Worm (Caenorhabditis elegans) whole organism, young adult: ENCODE data around the gene ubq-1.

Experiments used
- B0019.2 ChIP-seq: fragments of 200-800 bp; sonication (Bioruptor generic); conservative IDR thresholded peaks from 2 replicates; pipeline ENCODE4 v1.3.6; 2022; ENCODE audit warnings: missing genetic modification reagents, missing genetic modification characterization, missing compliant biosample characterization
- B0261.1 ChIP-seq: sonication (generic microtip); optimal IDR thresholded peaks from 2 replicates; lab custom pipeline; 2016; ENCODE audit warnings: mild to moderate bottlenecking, missing genetic modification characterization, moderate library complexity, missing compliant biosample characterization
- B0336.3 ChIP-seq: fragments of 200-800 bp; sonication (Bioruptor generic); IDR thresholded peaks from 2 replicates; pipeline ENCODE4 v1.3.6; 2022; ENCODE audit warnings: missing genetic modification characterization, missing compliant biosample characterization
- C17E4.6 ChIP-seq: fragments of 200-800 bp; sonication (Bioruptor generic); IDR thresholded peaks from 2 replicates; pipeline ENCODE4 v1.3.6; 2022; ENCODE audit warnings: missing genetic modification reagents, missing genetic modification characterization, missing compliant biosample characterization
- F39B2.1 ChIP-seq: fragments of 200-800 bp; sonication (Bioruptor generic); IDR thresholded peaks from 2 replicates; pipeline ENCODE4 v1.3.6; 2022; ENCODE audit warnings: missing genetic modification reagents, missing genetic modification characterization, missing compliant biosample characterization
- F52B5.7 ChIP-seq: sonication (generic microtip); optimal IDR thresholded peaks from 2 replicates; lab custom pipeline; 2016; ENCODE audit warnings: mild to moderate bottlenecking, missing genetic modification characterization, missing compliant biosample characterization
- F57C9.4 ChIP-seq: sonication (generic microtip); optimal IDR thresholded peaks from 2 replicates; lab custom pipeline; 2017; ENCODE audit warnings: mild to moderate bottlenecking, missing genetic modification characterization, missing compliant biosample characterization
- Y53G8AR.9 ChIP-seq: fragments of 200-800 bp; sonication (Bioruptor generic); conservative IDR thresholded peaks from 2 replicates; pipeline ENCODE4 v1.3.6; 2022; ENCODE audit warnings: missing genetic modification reagents, missing genetic modification characterization, missing compliant biosample characterization
- Y56A3A.18 ChIP-seq: fragments of 200-800 bp; sonication (Bioruptor generic); IDR thresholded peaks from 2 replicates; pipeline ENCODE4 v1.3.6; 2022; ENCODE audit warnings: missing genetic modification reagents, missing genetic modification characterization, missing compliant biosample characterization
- Y67H2A.10 ChIP-seq: fragments of 200-800 bp; sonication (Bioruptor generic); conservative IDR thresholded peaks from 2 replicates; pipeline ENCODE4 v1.3.6; 2022; ENCODE audit warnings: missing genetic modification reagents, missing genetic modification characterization, missing compliant biosample characterization
- atf-7 ChIP-seq: sonication (generic microtip); optimal IDR thresholded peaks from 2 replicates; lab custom pipeline; 2017; ENCODE audit warnings: mild to moderate bottlenecking, missing genetic modification characterization, missing compliant biosample characterization
- attf-5 ChIP-seq: fragments of 200-800 bp; sonication (Bioruptor generic); optimal IDR thresholded peaks from 2 replicates; lab custom pipeline; 2018; ENCODE audit warnings: mild to moderate bottlenecking, missing genetic modification characterization, missing compliant biosample characterization
- bed-1 ChIP-seq: fragments of 200-800 bp; sonication (Bioruptor generic); IDR thresholded peaks from 2 replicates; pipeline ENCODE4 v1.3.6; 2022; ENCODE audit warnings: missing genetic modification reagents, missing genetic modification characterization, missing compliant biosample characterization
- cebp-1 ChIP-seq, 2 experiments: fragments of 200-800 bp in 1 of 2; sonication (Bioruptor generic) in 1 of 2; sonication (generic microtip) in 1 of 2; IDR thresholded peaks in 1 of 2; optimal IDR thresholded peaks in 1 of 2; 2 replicates each; pipeline versions ENCODE4 v1.3.6 to Lab custom; 2017 to 2022; ENCODE audit warnings: missing compliant biosample characterization in 2 of 2, missing genetic modification characterization in 2 of 2, mild to moderate bottlenecking in 1 of 2, missing genetic modification reagents in 1 of 2, moderate library complexity in 1 of 2
- ceh-27 ChIP-seq: fragments of 200-800 bp; sonication (Bioruptor generic); optimal IDR thresholded peaks from 2 replicates; lab custom pipeline; 2018; ENCODE audit warnings: mild to moderate bottlenecking, missing genetic modification characterization, moderate library complexity, missing compliant biosample characterization
- ceh-40 ChIP-seq: fragments of 200-800 bp; sonication (Bioruptor generic); IDR thresholded peaks from 2 replicates; pipeline ENCODE4 v1.3.6; 2022; ENCODE audit warnings: missing genetic modification characterization, missing compliant biosample characterization
- die-1 ChIP-seq: sonication (generic microtip); optimal IDR thresholded peaks from 2 replicates; lab custom pipeline; 2016; ENCODE audit warnings: missing genotype, mild to moderate bottlenecking, missing genetic modification characterization, missing compliant biosample characterization
- ekl-4 ChIP-seq: fragments of 200-800 bp; sonication (Bioruptor generic); IDR thresholded peaks from 2 replicates; pipeline ENCODE4 v1.3.6; 2022; ENCODE audit warnings: missing genetic modification reagents, missing genetic modification characterization, missing compliant biosample characterization
- ets-4 ChIP-seq: fragments of 200-800 bp; sonication (Bioruptor generic); optimal IDR thresholded peaks from 2 replicates; lab custom pipeline; 2018; ENCODE audit warnings: mild to moderate bottlenecking, missing genetic modification characterization, missing compliant biosample characterization
- him-1 ChIP-seq: sonication (generic microtip); optimal IDR thresholded peaks from 2 replicates; lab custom pipeline; 2016; ENCODE audit warnings: missing genotype, missing genetic modification reagents, missing genetic modification characterization, missing compliant biosample characterization
- hmg-1.2 ChIP-seq: fragments of 200-800 bp; sonication (Bioruptor generic); IDR thresholded peaks from 2 replicates; pipeline ENCODE4 v1.3.6; 2022; ENCODE audit warnings: missing genetic modification reagents, missing genetic modification characterization, missing compliant biosample characterization
- let-607 ChIP-seq, 2 experiments: fragments of 200-800 bp in 1 of 2; sonication (Bioruptor generic) in 1 of 2; sonication (generic microtip) in 1 of 2; optimal IDR thresholded peaks; 2 replicates each; lab custom pipeline; 2016 to 2018; ENCODE audit warnings: mild to moderate bottlenecking in 2 of 2, missing compliant biosample characterization in 2 of 2, missing genetic modification characterization in 2 of 2, moderate library complexity in 2 of 2, missing genotype in 1 of 2
- lin-35 ChIP-seq, 3 experiments: fragments of 150-350 bp in 2 of 3; sonication (generic microtip) in 1 of 3; optimal IDR thresholded peaks; 2 replicates each; lab custom pipeline; 2014 to 2018; ENCODE audit warnings: missing biosample characterization in 3 of 3, missing genetic modification characterization in 3 of 3, missing genetic modification reagents in 3 of 3
- lsl-1 ChIP-seq: fragments of 200-800 bp; sonication (Bioruptor generic); optimal IDR thresholded peaks from 2 replicates; lab custom pipeline; 2018; ENCODE audit warnings: mild to moderate bottlenecking, missing genetic modification characterization, moderate library complexity, missing compliant biosample characterization
- lsy-27 ChIP-seq: sonication (generic microtip); optimal IDR thresholded peaks from 2 replicates; lab custom pipeline; 2017; ENCODE audit warnings: missing genetic modification characterization, mild to moderate bottlenecking, missing compliant biosample characterization, antibody characterized with exemption, missing genotype, borderline replicate concordance; ENCODE audit not compliant: insufficient read depth
- mes-4 ChIP-seq: sonication (generic microtip); optimal IDR thresholded peaks from 2 replicates; lab custom pipeline; 2016; ENCODE audit warnings: missing genotype, missing genetic modification characterization, missing compliant biosample characterization
- nhr-179 ChIP-seq: sonication (generic microtip); optimal IDR thresholded peaks from 2 replicates; lab custom pipeline; 2016; ENCODE audit warnings: mild to moderate bottlenecking, missing genetic modification characterization, missing compliant biosample characterization
- nhr-80 ChIP-seq: sonication (generic microtip); optimal IDR thresholded peaks from 2 replicates; lab custom pipeline; 2016; ENCODE audit warnings: missing genetic modification characterization, missing compliant biosample characterization
- repo-1 ChIP-seq: sonication (generic microtip); optimal IDR thresholded peaks from 2 replicates; lab custom pipeline; 2017; ENCODE audit warnings: mild to moderate bottlenecking, missing genetic modification characterization, missing compliant biosample characterization
- sea-2 ChIP-seq: fragments of 200-800 bp; sonication (Bioruptor generic); IDR thresholded peaks from 2 replicates; pipeline ENCODE4 v1.3.6; 2022; ENCODE audit warnings: missing genetic modification characterization, missing compliant biosample characterization
- snpc-1.1 ChIP-seq: sonication (generic microtip); optimal IDR thresholded peaks from 2 replicates; lab custom pipeline; 2017; ENCODE audit warnings: missing genetic modification characterization, mild to moderate bottlenecking, missing compliant biosample characterization, antibody characterized with exemption, moderate library complexity, missing genotype, missing genetic modification reagents; ENCODE audit not compliant: insufficient read depth
- somi-1 ChIP-seq: fragments of 200-800 bp; sonication (Bioruptor generic); optimal IDR thresholded peaks from 2 replicates; lab custom pipeline; 2018; ENCODE audit warnings: mild to moderate bottlenecking, missing genetic modification characterization, missing compliant biosample characterization
- tbp1 ChIP-seq: fragments of 200-800 bp; sonication (Bioruptor generic); optimal IDR thresholded peaks from 2 replicates; lab custom pipeline; 2018; ENCODE audit warnings: mild to moderate bottlenecking, missing genetic modification characterization, missing compliant biosample characterization
- xnd-1 ChIP-seq: sonication (generic microtip); optimal IDR thresholded peaks from 2 replicates; lab custom pipeline; 2016; ENCODE audit warnings: missing genotype, missing genetic modification reagents, missing genetic modification characterization, missing compliant biosample characterization
- zfh-2 ChIP-seq: fragments of 200-800 bp; sonication (Bioruptor generic); conservative IDR thresholded peaks from 2 replicates; pipeline ENCODE4 v1.3.6; 2022; ENCODE audit warnings: missing genetic modification reagents, missing genetic modification characterization, missing compliant biosample characterization
- zim-3 ChIP-seq: sonication (generic microtip); optimal IDR thresholded peaks from 2 replicates; lab custom pipeline; 2017; ENCODE audit warnings: mild to moderate bottlenecking, missing genetic modification characterization, moderate library complexity, missing compliant biosample characterization
- ztf-18 ChIP-seq: sonication (generic microtip); optimal IDR thresholded peaks from 2 replicates; lab custom pipeline; 2016; ENCODE audit warnings: missing genotype, mild to moderate bottlenecking, missing genetic modification characterization, missing compliant biosample characterization
- ztf-25 ChIP-seq: fragments of 200-800 bp; sonication (Bioruptor generic); IDR thresholded peaks from 2 replicates; pipeline ENCODE4 v1.3.6; 2022; ENCODE audit warnings: missing genetic modification reagents, missing genetic modification characterization, missing compliant biosample characterization
- ztf-3 ChIP-seq: fragments of 200-800 bp; sonication (Bioruptor generic); optimal IDR thresholded peaks from 2 replicates; lab custom pipeline; 2018; ENCODE audit warnings: mild to moderate bottlenecking, missing genetic modification characterization, missing compliant biosample characterization

Gene ubq-1

ce11 chrIII:5980274-5980918 lies 40.3 kb downstream of the ubq-1 start:
- peak; percentile 66; the same call in 1 of the 2 replicates for TF ChIP-seq hmg-1.2 (GFP tag; lab: Robert Waterston, UW)
- no peak for TF ChIP-seq F57C9.4 (tag; lab: Kevin White, UChicago)

ce11 chrIII:5981407-5981806 lies 41.4 kb downstream of the ubq-1 start:
- peak; percentile 83 for TF ChIP-seq nhr-80 (tag; lab: Kevin White, UChicago)
- TF ChIP-seq F39B2.1 = no peak
- TF ChIP-seq cebp-1 (GFP tag; IDR thresholded peaks at IDR 0.05; lab: Robert Waterston, UW) = no peak
- peak; percentile 41 for TF ChIP-seq cebp-1 (tag; optimal IDR thresholded peaks at IDR 0.05; lab: Kevin White, UChicago)
- TF ChIP-seq lin-35 (GFP tag; optimal IDR thresholded peaks at IDR 0.05; lab: Kevin White, UChicago) = no peak
- no peak for TF ChIP-seq Y53G8AR.9 (GFP tag; lab: Robert Waterston, UW)
- TF ChIP-seq B0336.3 (GFP tag; lab: Robert Waterston, UW) = no peak
- TF ChIP-seq tbp1 (GFP tag; lab: Kevin White, UChicago) = no peak
- TF ChIP-seq ztf-25 (GFP tag; lab: Robert Waterston, UW) = no peak
- peak; percentile 38 for TF ChIP-seq ets-4
- TF ChIP-seq repo-1 (tag; lab: Kevin White, UChicago) = no peak
- TF ChIP-seq nhr-179 (tag; lab: Kevin White, UChicago) = no peak
- TF ChIP-seq F52B5.7 (tag; lab: Kevin White, UChicago) = no peak

- TF ChIP-seq ztf-3 (GFP tag; lab: Kevin White, UChicago) (no peak), Y67H2A.10 (no peak), Y56A3A.18 (GFP tag; lab: Robert Waterston, UW) (no peak), lsy-27 (tag; lab: Kevin White, UChicago) (no peak), bed-1 (no peak), C17E4.6 (GFP tag; lab: Robert Waterston, UW) (no peak), die-1 (no peak), B0261.1 (tag; lab: Kevin White, UChicago) (no peak), mes-4 (tag; lab: Kevin White, UChicago) (no peak), zim-3 (tag; lab: Kevin White, UChicago) (no peak), ceh-40 (GFP tag; lab: Robert Waterston, UW) (no peak), lsl-1 (GFP tag; lab: Kevin White, UChicago) (no peak), B0019.2 (GFP tag; lab: Robert Waterston, UW) (no peak)
These were observed 42.0 kb downstream of the ubq-1 start, which contains the start of gene frm-2 for ce11 chrIII:5982026-5982425. Gene frm-2, minus strand, starts transcription at chrIII:5982126.

ce11 chrIII:5982753-5983390 lies 42.8 kb downstream of the ubq-1 start:
- TF ChIP-seq somi-1 (GFP tag; lab: Kevin White, UChicago) (no peak), hmg-1.2 (GFP tag; lab: Robert Waterston, UW) (peak; percentile 63; the same call in 1 of the 2 replicates)

- TF ChIP-seq ceh-40 (GFP tag; lab: Robert Waterston, UW) (no peak), die-1 (no peak), let-607 (tag; optimal IDR thresholded peaks at IDR 0.05; lab: Kevin White, UChicago) (no peak), ztf-18 (no peak), xnd-1 (tag; lab: Kevin White, UChicago) (no peak), sea-2 (no peak), Y67H2A.10 (no peak), zfh-2 (no peak), ekl-4 (no peak), Y53G8AR.9 (GFP tag; lab: Robert Waterston, UW) (no peak), ceh-27 (GFP tag; lab: Kevin White, UChicago) (no peak), atf-7 (tag; lab: Kevin White, UChicago) (no peak), somi-1 (GFP tag; lab: Kevin White, UChicago) (no peak), him-1 (tag; lab: Kevin White, UChicago) (no peak), attf-5 (GFP tag; lab: Kevin White, UChicago) (no peak), snpc-1.1 (tag; lab: Kevin White, UChicago) (no peak)
These were observed 45.3 kb downstream of the ubq-1 start, which contains the start of gene T04C9.3 for ce11 chrIII:5985340-5985739. Gene T04C9.3, plus strand, starts transcription at chrIII:5985640.
